In the genomic region with DNA sequence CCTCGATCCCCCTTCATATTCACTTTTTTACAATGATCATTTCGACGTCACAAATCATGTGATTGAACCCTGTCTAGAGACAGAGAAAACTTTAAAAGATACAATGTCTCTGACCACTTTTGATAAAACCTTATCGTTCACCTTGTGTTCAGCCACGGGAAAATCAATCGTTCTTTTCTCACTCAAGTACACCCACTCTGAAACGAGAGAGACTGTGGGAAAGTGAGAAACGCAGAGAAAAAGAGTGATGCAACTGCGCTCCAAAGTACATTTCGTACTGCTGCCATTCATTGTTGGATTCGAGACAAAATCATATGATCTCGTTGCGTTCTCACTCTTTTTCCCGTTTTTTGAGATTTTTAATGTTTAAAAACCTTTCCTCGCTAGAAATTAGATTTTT, we compare ENCODE assay signal across 7 worm cellular contexts.
TF ChIP-seq lines count a peak whose summit lies in the region.

No protein-coding gene starts in this region.

TF ChIP-seq in whole organism, L1 larva, 84 proteins besides CTCF, POLR2A, EP300 and RAD21 (continued from another document and continues in another):
- TF ChIP-seq fos-1 (tag; optimal IDR thresholded peaks at IDR 0.05; lab: Kevin White, UChicago) (peak; percentile 88), C16A3.4 (tag; optimal IDR thresholded peaks at IDR 0.05; lab: Kevin White, UChicago) (peak; percentile 95), fkh-4 (tag; optimal IDR thresholded peaks at IDR 0.05; lab: Kevin White, UChicago; ENCODE audit: borderline replicate concordance) (no peak), dsc-1 (tag; optimal IDR thresholded peaks at IDR 0.05; lab: Kevin White, UChicago) (peak; percentile 78), nhr-20 (tag; optimal IDR thresholded peaks at IDR 0.05; lab: Kevin White, UChicago) (peak; percentile 98), nhr-77 (tag; optimal IDR thresholded peaks at IDR 0.05; lab: Kevin White, UChicago) (peak; percentile 85), aha-1 (tag; optimal IDR thresholded peaks at IDR 0.05; lab: Kevin White, UChicago) (peak; percentile 36), ets-5 (GFP tag; IDR thresholded peaks at IDR 0.05; lab: Robert Waterston, UW) (no peak), grh-1 (GFP tag; IDR thresholded peaks at IDR 0.05; lab: Robert Waterston, UW) (peak; percentile 84), Y116A8C.19 (tag; optimal IDR thresholded peaks at IDR 0.05; lab: Kevin White, UChicago; ENCODE audit: borderline replicate concordance) (no peak), efl-1 (optimal IDR thresholded peaks at IDR 0.05; lab: Kevin White, UChicago) (peak; percentile 86 to 89), efl-1 (GFP tag; optimal IDR thresholded peaks at IDR 0.05 in 1 of 2; lab: Kevin White, UChicago) (peak; percentile 81 to 98), snu-23 (GFP tag; optimal IDR thresholded peaks at IDR 0.05; lab: Kevin White, UChicago) (peak; percentile 96), efl-3 (GFP tag; optimal IDR thresholded peaks at IDR 0.05; lab: Kevin White, UChicago) (no peak), lin-15B (tag; optimal IDR thresholded peaks at IDR 0.05; lab: Kevin White, UChicago) (peak; percentile 86), vab-15 (tag; optimal IDR thresholded peaks at IDR 0.05; lab: Kevin White, UChicago) (peak; percentile 33), C34B4.2 (tag; optimal IDR thresholded peaks at IDR 0.05; lab: Kevin White, UChicago) (no peak)

TF ChIP-seq in whole organism, L2 larva, 48 proteins besides CTCF, POLR2A, EP300 and RAD21 (continued from another document and continues in another):
- TF ChIP-seq mab-5 (tag; optimal IDR thresholded peaks at IDR 0.05; lab: Kevin White, UChicago) (peak; percentile 59), elt-3 (tag; optimal IDR thresholded peaks at IDR 0.05; lab: Kevin White, UChicago) (no peak), skn-1 (tag; optimal IDR thresholded peaks at IDR 0.05; lab: Kevin White, UChicago) (no peak), mbf-1 (tag; optimal IDR thresholded peaks at IDR 0.05; lab: Kevin White, UChicago) (no peak), dmd-4 (tag; optimal IDR thresholded peaks at IDR 0.05; lab: Kevin White, UChicago) (no peak), nhr-25 (tag; optimal IDR thresholded peaks at IDR 0.05; lab: Kevin White, UChicago) (peak; percentile 94), gmeb-1 (tag; optimal IDR thresholded peaks at IDR 0.05; lab: Kevin White, UChicago) (peak; percentile 88), peb-1 (tag; optimal IDR thresholded peaks at IDR 0.05; lab: Kevin White, UChicago) (no peak), nhr-10 (tag; optimal IDR thresholded peaks at IDR 0.05; lab: Kevin White, UChicago) (no peak), alr-1 (tag; optimal IDR thresholded peaks at IDR 0.05; lab: Kevin White, UChicago) (no peak), ztf-4 (tag; optimal IDR thresholded peaks at IDR 0.05; lab: Kevin White, UChicago) (peak; percentile 76), nhr-11 (tag; optimal IDR thresholded peaks at IDR 0.05; lab: Kevin White, UChicago) (no peak), ztf-1 (GFP tag; conservative IDR thresholded peaks at IDR 0.05; lab: Robert Waterston, UW) (no peak), egl-27 (tag; optimal IDR thresholded peaks at IDR 0.05; lab: Kevin White, UChicago) (peak; percentile 4), nhr-23 (tag; optimal IDR thresholded peaks at IDR 0.05; lab: Kevin White, UChicago) (no peak), ceh-16 (tag; optimal IDR thresholded peaks at IDR 0.05; lab: Kevin White, UChicago) (no peak), nhr-77 (tag; optimal IDR thresholded peaks at IDR 0.05; lab: Kevin White, UChicago) (no peak), sma-9 (GFP tag; optimal IDR thresholded peaks at IDR 0.05; lab: Kevin White, UChicago) (peak; percentile 89), sma-9 (tag; optimal IDR thresholded peaks at IDR 0.05; lab: Kevin White, UChicago) (no peak)

TF ChIP-seq in whole organism, L3 larva, 47 proteins besides CTCF, POLR2A, EP300 and RAD21 (continued from another document and continues in another):
- no peak for TF ChIP-seq nhr-12 (tag; optimal IDR thresholded peaks at IDR 0.05; lab: Kevin White, UChicago)
- TF ChIP-seq nhr-11 (tag; optimal IDR thresholded peaks at IDR 0.05; lab: Kevin White, UChicago): peak; percentile 30
- TF ChIP-seq R02D3.7 (tag; optimal IDR thresholded peaks at IDR 0.05; lab: Kevin White, UChicago): peak; percentile 56
- TF ChIP-seq lin-39 (tag; optimal IDR thresholded peaks at IDR 0.05; lab: Kevin White, UChicago): peak; percentile 90
- peak; percentile 92 for TF ChIP-seq pqm-1 (tag; optimal IDR thresholded peaks at IDR 0.05; lab: Kevin White, UChicago)
- TF ChIP-seq ztf-4 (tag; optimal IDR thresholded peaks at IDR 0.05; lab: Kevin White, UChicago): peak; percentile 0
- peak; percentile 90 for TF ChIP-seq nhr-76 (tag; optimal IDR thresholded peaks at IDR 0.05; lab: Kevin White, UChicago)
- peak; percentile 79 for TF ChIP-seq lsy-12 (tag; optimal IDR thresholded peaks at IDR 0.05; lab: Kevin White, UChicago)
- TF ChIP-seq aly-2 (tag; optimal IDR thresholded peaks at IDR 0.05; lab: Kevin White, UChicago): no peak
- TF ChIP-seq fos-1 (tag; optimal IDR thresholded peaks at IDR 0.05; lab: Kevin White, UChicago): no peak
- TF ChIP-seq pha-4 (tag; optimal IDR thresholded peaks at IDR 0.05; lab: Kevin White, UChicago): peak; percentile 93
- TF ChIP-seq nhr-25 (tag; optimal IDR thresholded peaks at IDR 0.05; lab: Kevin White, UChicago): peak; percentile 95
- TF ChIP-seq skn-1 (tag; optimal IDR thresholded peaks at IDR 0.05; lab: Kevin White, UChicago): peak; percentile 11
- TF ChIP-seq jun-1 (tag; optimal IDR thresholded peaks at IDR 0.05; lab: Kevin White, UChicago): peak; percentile 68
- TF ChIP-seq ceh-9 (tag; optimal IDR thresholded peaks at IDR 0.05; lab: Kevin White, UChicago): no peak
- peak; percentile 28 for TF ChIP-seq egl-27 (tag; optimal IDR thresholded peaks at IDR 0.05; lab: Kevin White, UChicago)
- TF ChIP-seq ceh-28 (tag; optimal IDR thresholded peaks at IDR 0.05; lab: Kevin White, UChicago): peak; percentile 75
- TF ChIP-seq ama-1 (optimal IDR thresholded peaks at IDR 0.05; lab: Kevin White, UChicago): peak; percentile 70
- peak; percentile 57 for TF ChIP-seq egl-5 (tag; optimal IDR thresholded peaks at IDR 0.05; lab: Kevin White, UChicago)

TF ChIP-seq in whole organism, L4 larva, 104 proteins besides CTCF, POLR2A, EP300 and RAD21 (continued from another document and continues in another):
- TF ChIP-seq ztf-7 (tag; optimal IDR thresholded peaks at IDR 0.05; lab: Kevin White, UChicago): peak; percentile 81
- peak; percentile 66 for TF ChIP-seq pha-4 (GFP tag; IDR thresholded peaks at IDR 0.05; lab: Robert Waterston, UW)
- peak; percentile 3 for TF ChIP-seq pha-4 (tag; optimal IDR thresholded peaks at IDR 0.05; lab: Kevin White, UChicago)
- no peak for TF ChIP-seq ZK337.2 (GFP tag; IDR thresholded peaks at IDR 0.05; lab: Robert Waterston, UW)
- TF ChIP-seq daf-19 (GFP tag; conservative IDR thresholded peaks at IDR 0.05; lab: Robert Waterston, UW): no peak
- peak; percentile 95 for TF ChIP-seq mep-1 (tag; optimal IDR thresholded peaks at IDR 0.05; lab: Kevin White, UChicago)
- TF ChIP-seq lsy-2 (tag; optimal IDR thresholded peaks at IDR 0.05; lab: Kevin White, UChicago): peak; percentile 45 to 91
- TF ChIP-seq fkh-10 (GFP tag; optimal IDR thresholded peaks at IDR 0.05; lab: Kevin White, UChicago): peak; percentile 53
- TF ChIP-seq unc-39 (tag; optimal IDR thresholded peaks at IDR 0.05; lab: Kevin White, UChicago): no peak
- TF ChIP-seq hlh-30 (tag; optimal IDR thresholded peaks at IDR 0.05; lab: Kevin White, UChicago; ENCODE audit: insufficient read depth): peak; percentile 99
- TF ChIP-seq madf-5 (GFP tag; IDR thresholded peaks at IDR 0.05; lab: Robert Waterston, UW): no peak
- peak; percentile 95 for TF ChIP-seq nhr-28 (tag; optimal IDR thresholded peaks at IDR 0.05; lab: Kevin White, UChicago)
- TF ChIP-seq dpl-1 (GFP tag; optimal IDR thresholded peaks at IDR 0.05; lab: Kevin White, UChicago): peak; percentile 84
- peak; percentile 17 for TF ChIP-seq jun-1 (tag; optimal IDR thresholded peaks at IDR 0.05; lab: Kevin White, UChicago)
- no peak for TF ChIP-seq ztf-11 (tag; optimal IDR thresholded peaks at IDR 0.05; lab: Kevin White, UChicago)
- TF ChIP-seq set-16 (GFP tag; IDR thresholded peaks at IDR 0.05; lab: Robert Waterston, UW): no peak
- TF ChIP-seq egl-43 (GFP tag; IDR thresholded peaks at IDR 0.05; lab: Robert Waterston, UW): no peak
- TF ChIP-seq ces-1 (GFP tag; optimal IDR thresholded peaks at IDR 0.05; lab: Kevin White, UChicago): no peak
- TF ChIP-seq lin-38 (GFP tag; IDR thresholded peaks at IDR 0.05; lab: Robert Waterston, UW): peak; percentile 95
- peak; percentile 93 for TF ChIP-seq nhr-48 (tag; optimal IDR thresholded peaks at IDR 0.05; lab: Kevin White, UChicago)

TF ChIP-seq in whole organism, late embryonic, 69 proteins besides CTCF, POLR2A, EP300 and RAD21 (continued from another document and continues in another):
- TF ChIP-seq unc-3 (GFP tag; conservative IDR thresholded peaks at IDR 0.05; lab: Robert Waterston, UW) (no peak), unc-3 (tag; optimal IDR thresholded peaks at IDR 0.05; lab: Kevin White, UChicago) (no peak), lin-11 (tag; optimal IDR thresholded peaks at IDR 0.05; lab: Kevin White, UChicago) (no peak), tbx-7 (tag; optimal IDR thresholded peaks at IDR 0.05; lab: Kevin White, UChicago) (no peak), unc-42 (tag; optimal IDR thresholded peaks at IDR 0.05; lab: Kevin White, UChicago) (peak; percentile 5), elt-2 (tag; optimal IDR thresholded peaks at IDR 0.05; lab: Kevin White, UChicago) (peak; percentile 64), mec-3 (tag; optimal IDR thresholded peaks at IDR 0.05; lab: Kevin White, UChicago; ENCODE audit: borderline replicate concordance) (no peak), elt-4 (tag; optimal IDR thresholded peaks at IDR 0.05; lab: Kevin White, UChicago) (no peak), madf-2 (tag; optimal IDR thresholded peaks at IDR 0.05; lab: Kevin White, UChicago) (no peak), dve-1 (tag; optimal IDR thresholded peaks at IDR 0.05; lab: Kevin White, UChicago) (no peak), unc-55 (GFP tag; optimal IDR thresholded peaks at IDR 0.05; lab: Kevin White, UChicago) (peak; percentile 45), ceh-31 (tag; optimal IDR thresholded peaks at IDR 0.05; lab: Kevin White, UChicago) (peak; percentile 49), ceh-9 (tag; optimal IDR thresholded peaks at IDR 0.05; lab: Kevin White, UChicago) (no peak), nhr-11 (tag; optimal IDR thresholded peaks at IDR 0.05; lab: Kevin White, UChicago) (no peak), pat-9 (tag; optimal IDR thresholded peaks at IDR 0.05; lab: Kevin White, UChicago) (no peak), odd-2 (tag; optimal IDR thresholded peaks at IDR 0.05; lab: Kevin White, UChicago) (no peak), ceh-19 (GFP tag; optimal IDR thresholded peaks at IDR 0.05; lab: Kevin White, UChicago) (no peak), tbx-2 (tag; optimal IDR thresholded peaks at IDR 0.05; lab: Kevin White, UChicago) (peak; percentile 26), ceh-6 (GFP tag; optimal IDR thresholded peaks at IDR 0.05; lab: Kevin White, UChicago) (no peak), lim-6 (tag; optimal IDR thresholded peaks at IDR 0.05; lab: Kevin White, UChicago) (no peak), eyg-1 (tag; optimal IDR thresholded peaks at IDR 0.05; lab: Kevin White, UChicago) (no peak), fax-1 (tag; optimal IDR thresholded peaks at IDR 0.05; lab: Kevin White, UChicago) (no peak)

TF ChIP-seq in whole organism, mixed stage, embryonic, 35 proteins besides CTCF, POLR2A, EP300 and RAD21 (continued from another document):
- TF ChIP-seq blmp-1 (tag; optimal IDR thresholded peaks at IDR 0.05; lab: Kevin White, UChicago): no peak
- peak; percentile 79 for TF ChIP-seq mep-1 (tag; optimal IDR thresholded peaks at IDR 0.05; lab: Kevin White, UChicago)
- TF ChIP-seq lin-32 (GFP tag; optimal IDR thresholded peaks at IDR 0.05; lab: Kevin White, UChicago): no peak
- TF ChIP-seq ceh-43 (GFP tag; optimal IDR thresholded peaks at IDR 0.05; lab: Kevin White, UChicago): no peak
- no peak for TF ChIP-seq cnd-1 (tag; optimal IDR thresholded peaks at IDR 0.05; lab: Kevin White, UChicago)
- no peak for TF ChIP-seq nhr-76 (tag; optimal IDR thresholded peaks at IDR 0.05; lab: Kevin White, UChicago)
- no peak for TF ChIP-seq nhr-2 (tag; optimal IDR thresholded peaks at IDR 0.05; lab: Kevin White, UChicago)
- no peak for TF ChIP-seq ham-2 (GFP tag; optimal IDR thresholded peaks at IDR 0.05; lab: Kevin White, UChicago)

TF ChIP-seq in whole organism, young adult, 124 proteins besides CTCF, POLR2A, EP300 and RAD21 (continued from another document and continues in another):
- TF ChIP-seq athp-1 (tag; optimal IDR thresholded peaks at IDR 0.05; lab: Kevin White, UChicago) (peak; percentile 86), lsl-1 (GFP tag; optimal IDR thresholded peaks at IDR 0.05; lab: Kevin White, UChicago) (peak; percentile 29), Y56A3A.18 (GFP tag; IDR thresholded peaks at IDR 0.05; lab: Robert Waterston, UW) (0 out of 2 replicates have a peak, but pooled peaks have one; percentile 67), madf-10 (tag; optimal IDR thresholded peaks at IDR 0.05; lab: Kevin White, UChicago) (peak; percentile 74), gei-17 (GFP tag; optimal IDR thresholded peaks at IDR 0.05; lab: Kevin White, UChicago) (peak; percentile 34), hsf-1 (GFP tag; IDR thresholded peaks at IDR 0.05; lab: Robert Waterston, UW) (peak; percentile 9; the same call in 1 of the 2 replicates), let-526 (GFP tag; IDR thresholded peaks at IDR 0.05; lab: Robert Waterston, UW) (peak; percentile 71), tlf-1 (GFP tag; optimal IDR thresholded peaks at IDR 0.05; lab: Kevin White, UChicago) (peak; percentile 63), B0336.3 (GFP tag; IDR thresholded peaks at IDR 0.05; lab: Robert Waterston, UW) (peak; percentile 57), let-607 (tag; optimal IDR thresholded peaks at IDR 0.05; lab: Kevin White, UChicago) (peak in 1 of 2 experiments; percentile 83), F22D6.2 (tag; optimal IDR thresholded peaks at IDR 0.05; lab: Kevin White, UChicago) (peak; percentile 65), F33H1.4 (GFP tag; IDR thresholded peaks at IDR 0.05; lab: Robert Waterston, UW) (peak; percentile 22; the same call in 1 of the 2 replicates), Y53G8AR.9 (GFP tag; conservative IDR thresholded peaks at IDR 0.05; lab: Robert Waterston, UW) (peak; percentile 61; the same call in 1 of the 2 replicates), nfya-1 (tag; optimal IDR thresholded peaks at IDR 0.05; lab: Kevin White, UChicago; ENCODE audit: borderline replicate concordance, insufficient read depth) (no peak), ceh-79 (tag; optimal IDR thresholded peaks at IDR 0.05; lab: Kevin White, UChicago) (no peak), chd-7 (tag; optimal IDR thresholded peaks at IDR 0.05; lab: Kevin White, UChicago) (peak; percentile 81), attf-5 (GFP tag; optimal IDR thresholded peaks at IDR 0.05; lab: Kevin White, UChicago) (peak; percentile 92), F57A8.1 (GFP tag; optimal IDR thresholded peaks at IDR 0.05; lab: Kevin White, UChicago) (no peak), madf-6 (GFP tag; IDR thresholded peaks at IDR 0.05; lab: Robert Waterston, UW) (peak; percentile 42; the same call in 1 of the 2 replicates), tbx-9 (tag; optimal IDR thresholded peaks at IDR 0.05; lab: Kevin White, UChicago; ENCODE audit: borderline replicate concordance) (no peak), ets-4 (GFP tag; optimal IDR thresholded peaks at IDR 0.05; lab: Kevin White, UChicago) (peak; percentile 68), hmg-1.2 (GFP tag; IDR thresholded peaks at IDR 0.05; lab: Robert Waterston, UW) (peak; percentile 99), nfyb-1 (GFP tag; IDR thresholded peaks at IDR 0.05; lab: Robert Waterston, UW) (peak; percentile 80), mcd-1 (GFP tag; IDR thresholded peaks at IDR 0.05; lab: Robert Waterston, UW) (peak; percentile 96), attf-3 (GFP tag; conservative IDR thresholded peaks at IDR 0.05; lab: Robert Waterston, UW) (0 out of 2 replicates have a peak, but pooled peaks have one; percentile 36), nhr-90 (tag; optimal IDR thresholded peaks at IDR 0.05; lab: Kevin White, UChicago) (peak; percentile 56), egl-44 (GFP tag; IDR thresholded peaks at IDR 0.05; lab: Robert Waterston, UW) (peak; percentile 85), somi-1 (GFP tag; optimal IDR thresholded peaks at IDR 0.05; lab: Kevin White, UChicago) (peak; percentile 82), C17E4.6 (GFP tag; IDR thresholded peaks at IDR 0.05; lab: Robert Waterston, UW) (no peak), ztf-18 (tag; optimal IDR thresholded peaks at IDR 0.05; lab: Kevin White, UChicago) (peak; percentile 56), unc-130 (GFP tag; optimal IDR thresholded peaks at IDR 0.05; lab: Kevin White, UChicago) (no peak), ztf-6 (GFP tag; IDR thresholded peaks at IDR 0.05; lab: Robert Waterston, UW) (0 out of 2 replicates have a peak, but pooled peaks have one; percentile 20), snpc-1.1 (tag; optimal IDR thresholded peaks at IDR 0.05; lab: Kevin White, UChicago; ENCODE audit: insufficient read depth) (no peak)
